Worm (Caenorhabditis elegans): ENCODE data around the gene T26A5.8.

Gene T26A5.8

ce11 chrIII:6467005-6467404, 4.3 kb upstream of the T26A5.8 start, which contains the start of gene T26A5.2:
T26A5.2 (plus strand) TSS chrIII:6467305.
- no peak for TF ChIP-seq unc-62 (GFP tag; optimal IDR thresholded peaks at IDR 0.05)

- TF ChIP-seq unc-62 (GFP tag; optimal IDR thresholded peaks at IDR 0.05): no peak
These were observed 2.3 kb upstream of the T26A5.8 start, which contains the start of gene nduf-2.2 for ce11 chrIII:6464913-6465312. nduf-2.2 (plus strand) TSS chrIII:6465222.

ce11 chrIII:6464113-6464571, 1.5 kb upstream of the T26A5.8 start:
- no peak for TF ChIP-seq unc-62 (GFP tag; optimal IDR thresholded peaks at IDR 0.05)

- no peak for TF ChIP-seq unc-62 (GFP tag; optimal IDR thresholded peaks at IDR 0.05)
These were observed 1.0 kb upstream of the T26A5.8 start, which contains the start of gene dlc-1 for ce11 chrIII:6463679-6464078. dlc-1 (minus strand) TSS chrIII:6463779.

ce11 chrIII:6459820-6460219, 2.8 kb downstream of the T26A5.8 start, which contains the start of gene algn-1:
algn-1 (plus strand) TSS chrIII:6460120.
- TF ChIP-seq unc-62 (GFP tag; optimal IDR thresholded peaks at IDR 0.05): no peak

ce11 chrIII:6454183-6454582, 8.5 kb downstream of the T26A5.8 start, which contains the start of gene jhdm-1:
jhdm-1 (plus strand) TSS chrIII:6454483.
- TF ChIP-seq unc-62 (GFP tag; optimal IDR thresholded peaks at IDR 0.05): no peak

- no peak for TF ChIP-seq unc-62 (GFP tag; optimal IDR thresholded peaks at IDR 0.05)
These were observed 9.0 kb downstream of the T26A5.8 start for ce11 chrIII:6453665-6454064.

ce11 chrIII:6452683-6453082, 10.0 kb downstream of the T26A5.8 start:
- no peak for TF ChIP-seq unc-62 (GFP tag; optimal IDR thresholded peaks at IDR 0.05)

- TF ChIP-seq unc-62 (GFP tag; optimal IDR thresholded peaks at IDR 0.05): no peak
These were observed 10.4 kb downstream of the T26A5.8 start, which contains the start of gene set-1 for ce11 chrIII:6452278-6452677. set-1 (minus strand) TSS chrIII:6452378.

- TF ChIP-seq unc-62 (GFP tag; optimal IDR thresholded peaks at IDR 0.05): no peak
These were observed 12.1 kb downstream of the T26A5.8 start, which contains the start of gene T26A5.6 for ce11 chrIII:6450596-6450995. T26A5.6 (minus strand) TSS chrIII:6450696.

ce11 chrIII:6449854-6450253, 12.8 kb downstream of the T26A5.8 start:
- no peak for TF ChIP-seq unc-62 (GFP tag; optimal IDR thresholded peaks at IDR 0.05)

ce11 chrIII:6447521-6447920, 15.1 kb downstream of the T26A5.8 start:
- no peak for TF ChIP-seq unc-62 (GFP tag; optimal IDR thresholded peaks at IDR 0.05)

- no peak for TF ChIP-seq unc-62 (GFP tag; optimal IDR thresholded peaks at IDR 0.05)
These were observed 15.8 kb downstream of the T26A5.8 start, which contains the start of gene let-721 for ce11 chrIII:6446807-6447206. let-721 (minus strand) TSS chrIII:6446907.

ce11 chrIII:6444335-6444734, 18.3 kb downstream of the T26A5.8 start, which contains the start of gene C05D11.13:
C05D11.13 (minus strand) TSS chrIII:6444586.
- TF ChIP-seq unc-62 (GFP tag; optimal IDR thresholded peaks at IDR 0.05): no peak

- no peak for TF ChIP-seq unc-62 (GFP tag; optimal IDR thresholded peaks at IDR 0.05)
These were observed 20.1 kb downstream of the T26A5.8 start, which contains the start of gene mel-32 for ce11 chrIII:6442305-6443125. mel-32 (minus strand) TSS chrIII:6443000.

- TF ChIP-seq unc-62 (GFP tag; optimal IDR thresholded peaks at IDR 0.05): no peak
These were observed 22.8 kb downstream of the T26A5.8 start for ce11 chrIII:6439854-6440253.

- no peak for TF ChIP-seq unc-62 (GFP tag; optimal IDR thresholded peaks at IDR 0.05)
These were observed 26.3 kb downstream of the T26A5.8 start, which contains the start of gene C05D11.1 for ce11 chrIII:6436308-6436707. C05D11.1 (plus strand) TSS chrIII:6436608.

All from whole organism, dauer.